Worm (Caenorhabditis elegans): ENCODE measurements around the gene srh-45.

- no peak for TF ChIP-seq mdl-1 (tag; optimal IDR thresholded peaks at IDR 0.05)
- no peak for TF ChIP-seq fos-1 (tag; optimal IDR thresholded peaks at IDR 0.05)
- TF ChIP-seq ztf-11 (tag; optimal IDR thresholded peaks at IDR 0.05): no peak
- no peak for TF ChIP-seq nhr-11 (tag; optimal IDR thresholded peaks at IDR 0.05)
- no peak for TF ChIP-seq elt-1 (tag; optimal IDR thresholded peaks at IDR 0.05)
- no peak for TF ChIP-seq unc-39 (tag; optimal IDR thresholded peaks at IDR 0.05)
- no peak for TF ChIP-seq egl-27 (tag; optimal IDR thresholded peaks at IDR 0.05)
- no peak for TF ChIP-seq ZK546.5 (tag; optimal IDR thresholded peaks at IDR 0.05)
- no peak for TF ChIP-seq nhr-237 (tag; optimal IDR thresholded peaks at IDR 0.05)
- no peak for TF ChIP-seq lin-13 (GFP tag; optimal IDR thresholded peaks at IDR 0.05)
- TF ChIP-seq ama-1 (optimal IDR thresholded peaks at IDR 0.05): no peak
Observed at ce11 chrV:11323720-11324119, 18.9 kb upstream of the srh-45 start, which contains the start of gene str-141.
